Worm (Caenorhabditis elegans): ENCODE data around the gene dhhc-6.

Gene dhhc-6

ce11 chrIV:12086498-12086897 lies 38.3 kb upstream of the dhhc-6 start (continued):
- TF ChIP-seq lin-15B (tag; optimal IDR thresholded peaks at IDR 0.05) (no peak), ces-1 (GFP tag; optimal IDR thresholded peaks at IDR 0.05) (no peak), mep-1 (tag; optimal IDR thresholded peaks at IDR 0.05) (peak; percentile 89), set-16 (GFP tag; IDR thresholded peaks at IDR 0.05) (peak; percentile 67), zip-11 (GFP tag; IDR thresholded peaks at IDR 0.05) (peak; percentile 67; the same call in 1 of the 2 replicates), nhr-42 (GFP tag; IDR thresholded peaks at IDR 0.05) (peak; percentile 76; the same call in 1 of the 2 replicates), F37D6.2 (tag; optimal IDR thresholded peaks at IDR 0.05) (peak; percentile 61), F10B5.3 (tag; optimal IDR thresholded peaks at IDR 0.05) (peak; percentile 63), nhr-77 (tag; optimal IDR thresholded peaks at IDR 0.05) (peak; percentile 43), cey-2 (tag; optimal IDR thresholded peaks at IDR 0.05; ENCODE audit: borderline replicate concordance, insufficient read depth) (no peak), F49E8.2 (tag; optimal IDR thresholded peaks at IDR 0.05; ENCODE audit: borderline replicate concordance) (peak; percentile 76), vab-7 (GFP tag; IDR thresholded peaks at IDR 0.05) (peak; percentile 95), aly-2 (tag; optimal IDR thresholded peaks at IDR 0.05) (peak; percentile 14), hif-1 (tag; optimal IDR thresholded peaks at IDR 0.05) (peak in 1 of 2 experiments; percentile 47), nhr-237 (tag; optimal IDR thresholded peaks at IDR 0.05) (peak; percentile 17), dmd-6 (GFP tag; IDR thresholded peaks at IDR 0.05) (peak; percentile 66), dmd-8 (GFP tag; IDR thresholded peaks at IDR 0.05) (peak; percentile 92), hmg-1.1 (GFP tag; IDR thresholded peaks at IDR 0.05) (peak; percentile 87), ceh-20 (GFP tag; IDR thresholded peaks at IDR 0.05) (peak; percentile 86), mxl-2 (GFP tag; conservative IDR thresholded peaks at IDR 0.05) (peak; percentile 66), nhr-25 (tag; optimal IDR thresholded peaks at IDR 0.05; ENCODE audit: borderline replicate concordance, insufficient read depth) (peak; percentile 87), nhr-6 (tag; optimal IDR thresholded peaks at IDR 0.05) (peak; percentile 91), zip-2 (tag; optimal IDR thresholded peaks at IDR 0.05) (peak; percentile 70), lsy-2 (tag; optimal IDR thresholded peaks at IDR 0.05) (peak in 1 of 2 experiments; percentile 61), nhr-41 (GFP tag; IDR thresholded peaks at IDR 0.05) (0 out of 2 replicates have a peak, but pooled peaks have one; percentile 29), jun-1 (tag; optimal IDR thresholded peaks at IDR 0.05) (peak; percentile 11), egl-27 (tag; optimal IDR thresholded peaks at IDR 0.05) (no peak), madf-5 (GFP tag; IDR thresholded peaks at IDR 0.05) (peak; percentile 47 to 91; a peak in 2 of 4 replicates), mes-2 (tag; optimal IDR thresholded peaks at IDR 0.05; ENCODE audit: poor library complexity, severe bottlenecking) (peak; percentile 89), zfp-3 (GFP tag; conservative IDR thresholded peaks at IDR 0.05) (peak; percentile 79; the same call in 1 of the 2 replicates), lim-7 (GFP tag; IDR thresholded peaks at IDR 0.05) (peak; percentile 93), ceh-44 (GFP tag; IDR thresholded peaks at IDR 0.05) (peak; percentile 59; the same call in 1 of the 2 replicates), ceh-82 (tag; optimal IDR thresholded peaks at IDR 0.05) (no peak), arid-1 (GFP tag; conservative IDR thresholded peaks at IDR 0.05) (peak; percentile 94), duxl-1 (tag; optimal IDR thresholded peaks at IDR 0.05; ENCODE audit: poor library complexity) (no peak), nhr-48 (tag; optimal IDR thresholded peaks at IDR 0.05) (peak; percentile 69), ceh-28 (tag; optimal IDR thresholded peaks at IDR 0.05) (no peak), dmd-9 (GFP tag; IDR thresholded peaks at IDR 0.05) (peak; percentile 68; the same call in 1 of the 2 replicates), daf-16 (GFP tag; optimal IDR thresholded peaks at IDR 0.05) (peak; percentile 66 to 85), daf-16 (tag; optimal IDR thresholded peaks at IDR 0.05) (peak; percentile 64), hlh-30 (tag; optimal IDR thresholded peaks at IDR 0.05; ENCODE audit: insufficient read depth) (peak; percentile 88), php-3 (GFP tag; IDR thresholded peaks at IDR 0.05) (peak; percentile 75), aha-1 (tag) (peak; percentile 99), F44E2.7 (GFP tag; IDR thresholded peaks at IDR 0.05) (peak; percentile 94), skn-1 (tag; optimal IDR thresholded peaks at IDR 0.05) (no peak), nhr-11 (tag; optimal IDR thresholded peaks at IDR 0.05) (no peak), mdt-29 (GFP tag; IDR thresholded peaks at IDR 0.05) (peak; percentile 18; the same call in 1 of the 2 replicates), dpl-1 (GFP tag; optimal IDR thresholded peaks at IDR 0.05) (peak; percentile 48), lin-39 (tag; optimal IDR thresholded peaks at IDR 0.05) (no peak), unc-130 (GFP tag; optimal IDR thresholded peaks at IDR 0.05) (peak; percentile 71)
